Fruit fly (Drosophila melanogaster) whole organism, prepupa: ENCODE results near the gene scramb2.

Experiments used
- Blimp-1 ChIP-seq: fragments of 200-800 bp; sonication (Bioruptor generic); optimal IDR thresholded peaks from 3 replicates; lab custom pipeline; 2017; ENCODE audit warnings: missing biosample characterization, missing genetic modification characterization, mild to moderate bottlenecking, moderate library complexity, missing genetic modification reagents
- CG10631 ChIP-seq: fragments of 200-800 bp; sonication (Bioruptor generic); optimal IDR thresholded peaks from 2 replicates; lab custom pipeline; 2016; ENCODE audit warnings: missing biosample characterization, missing genetic modification characterization
- CG10669 ChIP-seq: fragments of 200-800 bp; sonication (Bioruptor generic); optimal IDR thresholded peaks from 3 replicates; lab custom pipeline; 2018; ENCODE audit warnings: missing biosample characterization, mild to moderate bottlenecking, missing genetic modification characterization, moderate library complexity
- CG11294 ChIP-seq: fragments of 200-800 bp; sonication (Bioruptor generic); IDR thresholded peaks from 2 replicates; pipeline ENCODE4 v1.3.6; 2022; ENCODE audit warnings: missing biosample characterization, missing genetic modification characterization
- CG11762 ChIP-seq: fragments of 200-800 bp; sonication (Bioruptor generic); optimal IDR thresholded peaks from 3 replicates; lab custom pipeline; 2016; ENCODE audit warnings: missing biosample characterization, missing genetic modification characterization; ENCODE audit not compliant: insufficient read depth
- CG11902 ChIP-seq: fragments of 200-800 bp; sonication (Bioruptor generic); optimal IDR thresholded peaks from 3 replicates; lab custom pipeline; 2016; ENCODE audit warnings: missing biosample characterization, missing genetic modification characterization
- CG15336 ChIP-seq: fragments of 200-800 bp; sonication (Bioruptor generic); IDR thresholded peaks from 2 replicates; pipeline ENCODE4 v1.3.6; 2022; ENCODE audit warnings: missing biosample characterization, missing genetic modification characterization
- CG1621 ChIP-seq: fragments of 200-800 bp; sonication (Bioruptor generic); optimal IDR thresholded peaks from 3 replicates; lab custom pipeline; 2018; ENCODE audit warnings: missing biosample characterization, mild to moderate bottlenecking, missing genetic modification characterization
- CG16779 ChIP-seq: fragments of 200-800 bp; sonication (Bioruptor generic); optimal IDR thresholded peaks from 3 replicates; lab custom pipeline; 2017; ENCODE audit warnings: missing biosample characterization, mild to moderate bottlenecking, missing genetic modification characterization
- CG3032 ChIP-seq: fragments of 200-800 bp; optimal IDR thresholded peaks from 2 replicates; lab custom pipeline; 2019; ENCODE audit warnings: missing biosample characterization, mild to moderate bottlenecking, missing genetic modification characterization, moderate library complexity
- CG31627 ChIP-seq: fragments of 200-800 bp; sonication (Bioruptor generic); optimal IDR thresholded peaks from 3 replicates; lab custom pipeline; 2016; ENCODE audit warnings: missing biosample characterization, missing genetic modification characterization
- CG32006 ChIP-seq: fragments of 200-800 bp; sonication (Bioruptor generic); optimal IDR thresholded peaks from 3 replicates; lab custom pipeline; 2017; ENCODE audit warnings: missing biosample characterization, mild to moderate bottlenecking, missing genetic modification characterization
- CG3919 ChIP-seq: fragments of 200-800 bp; sonication (Bioruptor generic); optimal IDR thresholded peaks from 3 replicates; lab custom pipeline; 2016; ENCODE audit warnings: missing biosample characterization, missing genetic modification characterization
- CG4318 ChIP-seq: fragments of 200-800 bp; sonication (Bioruptor generic); optimal IDR thresholded peaks from 3 replicates; lab custom pipeline; 2017; ENCODE audit warnings: missing biosample characterization, mild to moderate bottlenecking, missing genetic modification characterization
- CG6163 ChIP-seq: fragments of 200-800 bp; sonication (Bioruptor generic); IDR thresholded peaks from 3 replicates; pipeline ENCODE4 v1.3.6; 2022; ENCODE audit warnings: missing biosample characterization, missing genetic modification characterization
- CG6276 ChIP-seq: fragments of 200-800 bp; sonication (Bioruptor generic); optimal IDR thresholded peaks from 2 replicates; lab custom pipeline; 2017; ENCODE audit warnings: missing biosample characterization, mild to moderate bottlenecking, missing genetic modification characterization
- CG6792 ChIP-seq: fragments of 200-800 bp; sonication (Bioruptor generic); optimal IDR thresholded peaks from 3 replicates; lab custom pipeline; 2016; ENCODE audit warnings: missing biosample characterization, missing genetic modification characterization
- CG6808 ChIP-seq: fragments of 200-800 bp; sonication (Bioruptor generic); optimal IDR thresholded peaks from 3 replicates; lab custom pipeline; 2017; ENCODE audit warnings: missing biosample characterization, missing genetic modification characterization, mild to moderate bottlenecking, moderate library complexity, missing genetic modification reagents
- CG6854 ChIP-seq: fragments of 200-800 bp; sonication (Bioruptor generic); optimal IDR thresholded peaks from 2 replicates; lab custom pipeline; 2017; ENCODE audit warnings: missing biosample characterization, mild to moderate bottlenecking, missing genetic modification characterization
- CG7368 ChIP-seq: fragments of 200-800 bp; sonication (Bioruptor generic); optimal IDR thresholded peaks from 3 replicates; lab custom pipeline; 2016; ENCODE audit warnings: missing biosample characterization, missing genetic modification characterization
- CG8119 ChIP-seq: fragments of 200-800 bp; sonication (Bioruptor generic); IDR thresholded peaks from 3 replicates; pipeline ENCODE4 v1.3.6; 2022; ENCODE audit warnings: missing biosample characterization, missing genetic modification characterization
- CG8319 ChIP-seq: fragments of 200-800 bp; sonication (Bioruptor generic); optimal IDR thresholded peaks from 3 replicates; lab custom pipeline; 2016; ENCODE audit warnings: missing biosample characterization, missing genetic modification characterization
- CG8632 ChIP-seq: fragments of 200-800 bp; sonication (Bioruptor generic); optimal IDR thresholded peaks from 3 replicates; lab custom pipeline; 2016; ENCODE audit warnings: missing biosample characterization, missing genetic modification characterization
- Eip75B ChIP-seq: fragments of 200-800 bp; sonication (Bioruptor generic); optimal IDR thresholded peaks from 3 replicates; lab custom pipeline; 2016; ENCODE audit warnings: missing biosample characterization, missing genetic modification characterization
- Eip78C ChIP-seq: fragments of 200-800 bp; sonication (Bioruptor generic); peaks from one replicate; lab custom pipeline; 2016; ENCODE audit warnings: missing biosample characterization, missing genetic modification characterization
- Eip93F ChIP-seq: fragments of 200-800 bp; sonication (Bioruptor generic); optimal IDR thresholded peaks from 2 replicates; lab custom pipeline; 2016; ENCODE audit warnings: missing biosample characterization, mild to moderate bottlenecking, missing genetic modification characterization
- Ets96B ChIP-seq: fragments of 200-800 bp; optimal IDR thresholded peaks from 2 replicates; lab custom pipeline; 2019; ENCODE audit warnings: missing biosample characterization, mild to moderate bottlenecking, missing genetic modification characterization, moderate library complexity
- Gug ChIP-seq: fragments of 200-800 bp; sonication (Bioruptor generic); IDR thresholded peaks from 2 replicates; pipeline ENCODE4 v1.3.6; 2022; ENCODE audit warnings: missing biosample characterization, missing genetic modification characterization
- Hr38 ChIP-seq: sonication (Bioruptor generic); optimal IDR thresholded peaks from 2 replicates; lab custom pipeline; 2016; ENCODE audit warnings: missing biosample characterization, missing genetic modification characterization
- Hr4 ChIP-seq: fragments of 200-800 bp; sonication (Bioruptor generic); optimal IDR thresholded peaks from 3 replicates; lab custom pipeline; 2016; ENCODE audit warnings: missing biosample characterization, missing genetic modification characterization
- Lpt ChIP-seq: fragments of 200-800 bp; sonication (Bioruptor generic); optimal IDR thresholded peaks from 3 replicates; lab custom pipeline; 2016; ENCODE audit warnings: missing biosample characterization, missing genetic modification characterization
- Met ChIP-seq: fragments of 200-800 bp; sonication (Bioruptor generic); optimal IDR thresholded peaks from 3 replicates; lab custom pipeline; 2016; ENCODE audit warnings: missing biosample characterization, missing genetic modification characterization
- OdsH ChIP-seq: fragments of 200-800 bp; sonication (Bioruptor generic); optimal IDR thresholded peaks from 3 replicates; lab custom pipeline; 2016; ENCODE audit warnings: missing biosample characterization, missing genetic modification characterization
- Smox ChIP-seq: fragments of 200-800 bp; sonication (Bioruptor generic); optimal IDR thresholded peaks from 3 replicates; lab custom pipeline; 2016; ENCODE audit warnings: missing biosample characterization, missing genetic modification characterization
- Sox14 ChIP-seq: fragments of 200-800 bp; sonication (Bioruptor generic); optimal IDR thresholded peaks from 3 replicates; lab custom pipeline; 2016; ENCODE audit warnings: missing biosample characterization, missing genetic modification characterization
- achi ChIP-seq: fragments of 200-800 bp; sonication (Bioruptor generic); optimal IDR thresholded peaks from 3 replicates; lab custom pipeline; 2016; ENCODE audit warnings: missing biosample characterization, missing genetic modification characterization
- acj6 ChIP-seq: fragments of 200-800 bp; sonication (Bioruptor generic); optimal IDR thresholded peaks from 3 replicates; lab custom pipeline; 2016; ENCODE audit warnings: missing biosample characterization, missing genetic modification characterization
- dac ChIP-seq: fragments of 200-800 bp; sonication (Bioruptor generic); optimal IDR thresholded peaks from 2 replicates; lab custom pipeline; 2017; ENCODE audit warnings: missing biosample characterization, mild to moderate bottlenecking, missing genetic modification characterization
- fd59A ChIP-seq: fragments of 200-800 bp; sonication (Bioruptor generic); optimal IDR thresholded peaks from 2 replicates; lab custom pipeline; 2017; ENCODE audit warnings: missing biosample characterization, mild to moderate bottlenecking, missing genetic modification characterization, missing genetic modification reagents
- fkh ChIP-seq: fragments of 200-800 bp; sonication (Bioruptor generic); optimal IDR thresholded peaks from 3 replicates; lab custom pipeline; 2017; ENCODE audit warnings: missing biosample characterization, mild to moderate bottlenecking, missing genetic modification characterization, moderate library complexity
- lz ChIP-seq: fragments of 200-800 bp; sonication (Bioruptor generic); optimal IDR thresholded peaks from 3 replicates; lab custom pipeline; 2016; ENCODE audit warnings: missing biosample characterization, missing genetic modification characterization
- net ChIP-seq: fragments of 200-800 bp; sonication (Bioruptor generic); optimal IDR thresholded peaks from 3 replicates; lab custom pipeline; 2016; ENCODE audit warnings: missing biosample characterization, missing genetic modification characterization
- pdm3 ChIP-seq: fragments of 200-800 bp; sonication (Bioruptor generic); optimal IDR thresholded peaks from 3 replicates; lab custom pipeline; 2016; ENCODE audit warnings: missing biosample characterization, missing genetic modification characterization
- ss ChIP-seq, 2 experiments: fragments of 200-800 bp; sonication (Bioruptor generic); optimal IDR thresholded peaks; 2 replicates in 1 of 2; 3 replicates in 1 of 2; lab custom pipeline; 2017 to 2018; ENCODE audit warnings: mild to moderate bottlenecking in 2 of 2, missing biosample characterization in 2 of 2, missing genetic modification characterization in 2 of 2, moderate library complexity in 1 of 2
- svp ChIP-seq: fragments of 200-800 bp; sonication (Bioruptor generic); peaks from one replicate; lab custom pipeline; 2016; ENCODE audit warnings: missing biosample characterization, missing genetic modification characterization
- topi ChIP-seq: fragments of 200-800 bp; sonication (Bioruptor generic); optimal IDR thresholded peaks from 3 replicates; lab custom pipeline; 2016; ENCODE audit warnings: missing biosample characterization, missing genetic modification characterization

The scramb2 gene

DNA sequence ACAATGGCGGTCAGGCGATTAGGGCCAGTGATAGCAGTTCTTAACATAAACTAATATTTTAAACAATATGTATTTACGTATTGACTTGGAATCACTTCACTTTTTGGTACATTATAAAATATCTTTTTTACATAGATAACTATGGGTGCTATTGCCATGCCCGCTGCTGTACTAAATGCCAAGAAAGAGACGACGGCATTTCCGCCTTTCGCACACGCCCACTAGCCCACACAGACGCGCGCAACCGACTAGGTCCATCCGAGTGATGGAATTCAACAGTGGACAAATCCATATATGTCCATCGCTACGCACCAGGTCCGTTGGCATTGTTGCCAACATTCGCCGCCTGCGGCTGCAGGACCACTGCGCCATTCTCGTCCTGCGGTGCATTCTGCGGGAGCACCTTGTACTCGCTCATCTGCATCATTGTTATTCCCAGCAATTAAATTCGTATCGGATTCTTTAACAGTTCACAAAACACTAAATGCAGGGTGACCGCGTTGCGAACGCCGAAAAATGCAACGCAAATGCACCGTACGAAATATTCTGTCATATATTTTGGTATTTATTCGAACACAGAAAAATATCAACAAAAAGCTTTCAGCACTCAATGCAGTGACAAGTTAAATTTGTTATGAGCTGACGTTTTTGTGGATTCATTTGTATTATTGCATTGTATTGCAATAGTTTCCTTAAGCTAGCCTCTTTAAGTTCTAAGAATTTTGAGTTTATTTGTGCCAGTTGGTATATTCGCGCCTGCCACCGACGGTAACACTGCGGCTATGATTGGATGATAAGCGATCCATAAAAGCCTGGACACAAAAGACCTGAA is at the start of gene scramb2, which contains the start of gene Sk2 (continued):
- TF ChIP-seq fkh (GFP tag; lab: Kevin White, UChicago) (peak; percentile 65), OdsH (GFP tag; lab: Kevin White, UChicago) (peak; percentile 96), CG31627 (GFP tag; lab: Kevin White, UChicago) (peak; percentile 92), CG10631 (GFP tag; lab: Kevin White, UChicago) (peak; percentile 95), Eip78C (GFP tag; lab: Kevin White, UChicago) (peak; percentile 98), dac (GFP tag; lab: Kevin White, UChicago) (peak; percentile 92), Smox (GFP tag; lab: Kevin White, UChicago) (peak; percentile 94), CG6163 (peak; percentile 98), Sox14 (GFP tag; lab: Kevin White, UChicago) (peak; percentile 94), Hr4 (GFP tag; lab: Kevin White, UChicago) (peak; percentile 97)

- TF ChIP-seq CG11294 (no peak), OdsH (GFP tag; lab: Kevin White, UChicago) (peak; percentile 31), CG6808 (GFP tag; lab: Kevin White, UChicago) (peak; percentile 58), Sox14 (GFP tag; lab: Kevin White, UChicago) (peak; percentile 34), CG3919 (GFP tag; lab: Kevin White, UChicago) (peak; percentile 43), CG32006 (GFP tag; lab: Kevin White, UChicago) (no peak), Eip78C (GFP tag; lab: Kevin White, UChicago) (peak; percentile 86), Gug (GFP tag; lab: Robert Waterston, UW) (no peak), pdm3 (GFP tag; lab: Kevin White, UChicago) (no peak), acj6 (GFP tag; lab: Kevin White, UChicago) (peak; percentile 10), CG11902 (no peak), CG6276 (GFP tag; lab: Kevin White, UChicago) (no peak), CG7368 (GFP tag; lab: Kevin White, UChicago) (peak; percentile 12), Lpt (GFP tag; lab: Kevin White, UChicago) (no peak), CG4318 (GFP tag; lab: Kevin White, UChicago) (no peak), CG31627 (GFP tag; lab: Kevin White, UChicago) (no peak), Hr38 (GFP tag; lab: Kevin White, UChicago) (no peak), CG8119 (GFP tag; lab: Robert Waterston, UW) (peak; percentile 62; the same call in 2 of the 3 replicates), ss (GFP tag; optimal IDR thresholded peaks at IDR 0.05; lab: Kevin White, UChicago) (peak in 1 of 2 experiments; percentile 39), lz (GFP tag; lab: Kevin White, UChicago) (peak; percentile 39), CG3032 (tag; lab: Kevin White, UChicago) (peak; percentile 38), CG6163 (0 out of 3 replicates have a peak, but pooled peaks have one; percentile 14), Hr4 (GFP tag; lab: Kevin White, UChicago) (no peak), CG15336 (GFP tag; lab: Robert Waterston, UW) (0 out of 2 replicates have a peak, but pooled peaks have one; percentile 43), Eip93F (peak; percentile 46), CG8632 (GFP tag; lab: Kevin White, UChicago) (no peak), svp (GFP tag; lab: Kevin White, UChicago) (peak; percentile 82), net (GFP tag; lab: Kevin White, UChicago) (no peak), CG6854 (GFP tag; lab: Kevin White, UChicago) (no peak), CG16779 (tag; lab: Kevin White, UChicago) (no peak), CG10669 (GFP tag; lab: Kevin White, UChicago) (peak; percentile 24), CG11762 (GFP tag; lab: Kevin White, UChicago) (no peak), achi (GFP tag; lab: Kevin White, UChicago) (peak; percentile 51), Ets96B (tag; lab: Kevin White, UChicago) (peak; percentile 33), fd59A (GFP tag; lab: Kevin White, UChicago) (no peak), CG6792 (GFP tag; lab: Kevin White, UChicago) (no peak), fkh (GFP tag; lab: Kevin White, UChicago) (no peak), Met (peak; percentile 43), dac (GFP tag; lab: Kevin White, UChicago) (no peak), topi (GFP tag; lab: Kevin White, UChicago) (peak; percentile 42), Eip75B (GFP tag; lab: Kevin White, UChicago) (peak; percentile 24), Blimp-1 (GFP tag; lab: Kevin White, UChicago) (no peak), CG8319 (GFP tag; lab: Kevin White, UChicago) (no peak), CG1621 (tag; lab: Kevin White, UChicago) (no peak)
These were observed 49.6 kb upstream of the scramb2 start for dm6 chr3L:3096073-3096725.
